Worm (Caenorhabditis elegans): ENCODE measurements around the gene C18A11.1.
A peak's percentile ranks its signal among the peaks of the same experiment; 100 is the strongest.

The C18A11.1 gene

ce11 chrX:8089266-8089909, 20.3 kb downstream of the C18A11.1 start (continued):
- TF ChIP-seq ceh-32 (tag; optimal IDR thresholded peaks at IDR 0.05; ENCODE audit: poor library complexity): no peak

ce11 chrX:8089916-8090315, 20.8 kb downstream of the C18A11.1 start:
- TF ChIP-seq Y48G9A.11 (GFP tag; IDR thresholded peaks at IDR 0.05) (no peak), saeg-2 (GFP tag; IDR thresholded peaks at IDR 0.05) (no peak), ceh-28 (tag; optimal IDR thresholded peaks at IDR 0.05) (no peak), dmd-8 (GFP tag; IDR thresholded peaks at IDR 0.05) (no peak), attf-4 (tag; optimal IDR thresholded peaks at IDR 0.05) (no peak), F10B5.3 (tag; optimal IDR thresholded peaks at IDR 0.05) (no peak), skn-1 (tag; optimal IDR thresholded peaks at IDR 0.05) (no peak), vab-7 (GFP tag; IDR thresholded peaks at IDR 0.05) (no peak), ceh-44 (GFP tag; IDR thresholded peaks at IDR 0.05) (no peak), F49E8.2 (tag; optimal IDR thresholded peaks at IDR 0.05; ENCODE audit: borderline replicate concordance) (no peak), duxl-1 (tag; optimal IDR thresholded peaks at IDR 0.05; ENCODE audit: poor library complexity) (no peak), fos-1 (tag; optimal IDR thresholded peaks at IDR 0.05) (no peak), lin-13 (GFP tag; optimal IDR thresholded peaks at IDR 0.05) (no peak), zip-2 (tag; optimal IDR thresholded peaks at IDR 0.05) (no peak), dmd-6 (GFP tag; IDR thresholded peaks at IDR 0.05) (peak; percentile 9; the same call in 1 of the 2 replicates), mes-2 (tag; optimal IDR thresholded peaks at IDR 0.05; ENCODE audit: poor library complexity, severe bottlenecking) (no peak), dve-1 (tag; optimal IDR thresholded peaks at IDR 0.05; ENCODE audit: insufficient read depth) (no peak), mep-1 (tag; optimal IDR thresholded peaks at IDR 0.05) (peak; percentile 4), ztf-7 (tag; optimal IDR thresholded peaks at IDR 0.05) (no peak), pqm-1 (tag; optimal IDR thresholded peaks at IDR 0.05) (no peak), arid-1 (GFP tag; conservative IDR thresholded peaks at IDR 0.05) (no peak), Y75B8A.6 (GFP tag; IDR thresholded peaks at IDR 0.05) (no peak), unc-39 (tag; optimal IDR thresholded peaks at IDR 0.05) (no peak), gei-8 (GFP tag; optimal IDR thresholded peaks at IDR 0.05) (peak; percentile 32), ama-1 (optimal IDR thresholded peaks at IDR 0.05) (no peak), zfp-3 (GFP tag; conservative IDR thresholded peaks at IDR 0.05) (no peak), F44E2.7 (GFP tag; IDR thresholded peaks at IDR 0.05) (no peak), daf-16 (GFP tag; optimal IDR thresholded peaks at IDR 0.05) (no peak), daf-16 (tag; optimal IDR thresholded peaks at IDR 0.05) (peak; percentile 13), lir-3 (tag; optimal IDR thresholded peaks at IDR 0.05) (no peak), ceh-62 (tag; optimal IDR thresholded peaks at IDR 0.05) (no peak), rbr-2 (tag; optimal IDR thresholded peaks at IDR 0.05) (no peak), T20F7.1 (GFP tag; optimal IDR thresholded peaks at IDR 0.05) (no peak), lin-39 (tag; optimal IDR thresholded peaks at IDR 0.05) (no peak), nhr-48 (tag; optimal IDR thresholded peaks at IDR 0.05) (peak; percentile 43), nhr-237 (tag; optimal IDR thresholded peaks at IDR 0.05) (no peak), daf-12 (tag; optimal IDR thresholded peaks at IDR 0.05) (no peak), hmg-1.1 (GFP tag; IDR thresholded peaks at IDR 0.05) (no peak), ztf-11 (tag; optimal IDR thresholded peaks at IDR 0.05) (no peak), hlh-11 (tag; optimal IDR thresholded peaks at IDR 0.05) (peak; percentile 38), daf-19 (GFP tag; conservative IDR thresholded peaks at IDR 0.05) (no peak), Y5F2A.4 (GFP tag; optimal IDR thresholded peaks at IDR 0.05) (no peak), lin-15B (tag; optimal IDR thresholded peaks at IDR 0.05) (no peak), spr-3 (GFP tag; optimal IDR thresholded peaks at IDR 0.05) (no peak), pha-4 (GFP tag; IDR thresholded peaks at IDR 0.05) (no peak), pha-4 (tag; optimal IDR thresholded peaks at IDR 0.05) (no peak), hlh-30 (tag; optimal IDR thresholded peaks at IDR 0.05; ENCODE audit: insufficient read depth) (peak; percentile 78), nhr-76 (tag; optimal IDR thresholded peaks at IDR 0.05) (no peak), mdl-1 (tag; optimal IDR thresholded peaks at IDR 0.05) (peak in 1 of 2 experiments; percentile 47)
